Fruit fly (Drosophila melanogaster) whole organism, wandering third instar larva: ENCODE data around the gene Tango9.
A peak's percentile ranks its signal among the peaks of the same experiment; 100 is the strongest.

ENCODE experiments used
- Abd-B ChIP-seq: fragments of >200 bp; optimal IDR thresholded peaks from 2 replicates; lab custom pipeline; 2017; ENCODE audit warnings: missing biosample characterization, missing genetic modification characterization
- CG32264 ChIP-seq: fragments of 200-800 bp; sonication (Bioruptor generic); optimal IDR thresholded peaks from 2 replicates; lab custom pipeline; 2016; ENCODE audit warnings: missing biosample characterization, missing genetic modification characterization
- CrebA ChIP-seq: fragments of 200-800 bp; sonication (Bioruptor generic); optimal IDR thresholded peaks from 2 replicates; lab custom pipeline; 2016; ENCODE audit warnings: missing biosample characterization, mild to moderate bottlenecking, missing genetic modification characterization, borderline replicate concordance
- Dfd ChIP-seq: fragments of >200 bp; optimal IDR thresholded peaks from 2 replicates; lab custom pipeline; 2017; ENCODE audit warnings: missing biosample characterization, missing genetic modification characterization
- Dif ChIP-seq: fragments of 200-275, 200-300 bp; sonication (Bioruptor generic); optimal IDR thresholded peaks from 2 replicates; lab custom pipeline; 2018; ENCODE audit warnings: missing biosample characterization, missing genetic modification characterization; ENCODE audit not compliant: partially characterized antibody
- GATAd ChIP-seq: sonication (Bioruptor generic); optimal IDR thresholded peaks from 2 replicates; lab custom pipeline; 2016; ENCODE audit warnings: missing biosample characterization, missing genetic modification characterization
- Hnf4 ChIP-seq: fragments of 200-800 bp; sonication (Bioruptor generic); optimal IDR thresholded peaks from 2 replicates; lab custom pipeline; 2016; ENCODE audit warnings: missing biosample characterization, mild to moderate bottlenecking, missing genetic modification characterization
- Hr78 ChIP-seq: fragments of >200 bp; optimal IDR thresholded peaks from 2 replicates; lab custom pipeline; 2017; ENCODE audit warnings: missing biosample characterization, missing genetic modification characterization
- Hr83 ChIP-seq: fragments of 200-300 bp; sonication (Bioruptor generic); optimal IDR thresholded peaks from 2 replicates; lab custom pipeline; 2016; ENCODE audit warnings: missing biosample characterization, mild to moderate bottlenecking, missing genetic modification characterization, moderate library complexity; ENCODE audit not compliant: poor library complexity, severe bottlenecking
- Jra ChIP-seq: sonication (Bioruptor generic); optimal IDR thresholded peaks from 2 replicates; lab custom pipeline; 2016; ENCODE audit warnings: missing biosample characterization, missing genetic modification characterization
- Mio ChIP-seq: sonication (Bioruptor generic); optimal IDR thresholded peaks from 2 replicates; lab custom pipeline; 2016; ENCODE audit warnings: missing biosample characterization, missing genetic modification characterization
- Myc ChIP-seq: fragments of >200 bp; optimal IDR thresholded peaks from 2 replicates; lab custom pipeline; 2017
- N ChIP-seq: fragments of >200 bp; optimal IDR thresholded peaks from 2 replicates; lab custom pipeline; 2018; ENCODE audit warnings: missing biosample characterization, missing external identifiers, missing genetic modification characterization
- Rel ChIP-seq, 2 experiments: fragments of 200-800 bp; sonication (Bioruptor generic) in 1 of 2; optimal IDR thresholded peaks; 2 replicates in 1 of 2; 3 replicates in 1 of 2; lab custom pipeline; 2016 to 2019; ENCODE audit warnings: mild to moderate bottlenecking in 2 of 2, missing biosample characterization in 2 of 2, missing genetic modification characterization in 2 of 2, moderate library complexity in 1 of 2
- Vsx2 ChIP-seq: fragments of 200-300, 225-300 bp; sonication (Bioruptor generic); optimal IDR thresholded peaks from 2 replicates; lab custom pipeline; 2018; ENCODE audit warnings: missing biosample characterization, missing genetic modification characterization; ENCODE audit not compliant: partially characterized antibody
- brk ChIP-seq: fragments of 200-800 bp; sonication (Bioruptor generic); optimal IDR thresholded peaks from 2 replicates; lab custom pipeline; 2016; ENCODE audit warnings: missing biosample characterization, mild to moderate bottlenecking, missing genetic modification characterization
- dl ChIP-seq, 2 experiments: fragments of 175-275, 200-275 bp in 1 of 2; fragments of 200-275 bp in 1 of 2; sonication (Bioruptor generic); optimal IDR thresholded peaks; lab custom pipeline; 2018; ENCODE audit warnings: mild to moderate bottlenecking in 2 of 2, missing biosample characterization in 2 of 2, missing genetic modification characterization in 2 of 2, moderate library complexity in 2 of 2; ENCODE audit not compliant: partially characterized antibody in 2 of 2, insufficient read depth in 1 of 2
- dmrt93B ChIP-seq: fragments of 200-800 bp; sonication (Bioruptor generic); optimal IDR thresholded peaks from 2 replicates; lab custom pipeline; 2018; ENCODE audit warnings: missing biosample characterization, mild to moderate bottlenecking, missing genetic modification characterization
- dsf ChIP-seq: sonication (Bioruptor generic); optimal IDR thresholded peaks from 2 replicates; lab custom pipeline; 2016; ENCODE audit warnings: missing biosample characterization, missing genetic modification characterization, borderline replicate concordance
- foxo ChIP-seq, 2 experiments: fragments of 200-800 bp; sonication (Bioruptor generic); optimal IDR thresholded peaks; 2 replicates in 1 of 2; 3 replicates in 1 of 2; lab custom pipeline; 2016 to 2017; ENCODE audit warnings: missing biosample characterization in 2 of 2, missing genetic modification characterization in 2 of 2
- fru ChIP-seq: fragments of 200-800 bp; sonication (Bioruptor generic); optimal IDR thresholded peaks from 3 replicates; lab custom pipeline; 2016; ENCODE audit warnings: missing biosample characterization, mild to moderate bottlenecking, missing genetic modification characterization
- h ChIP-seq: fragments of 200-800 bp; sonication (Bioruptor generic); optimal IDR thresholded peaks from 3 replicates; lab custom pipeline; 2016; ENCODE audit warnings: missing biosample characterization, mild to moderate bottlenecking, missing genetic modification characterization
- jim ChIP-seq: fragments of 175-275, 200-325 bp; sonication (Bioruptor generic); optimal IDR thresholded peaks from 2 replicates; lab custom pipeline; 2016; ENCODE audit warnings: missing biosample characterization, mild to moderate bottlenecking, missing genetic modification characterization
- pan ChIP-seq: fragments of >200 bp; optimal IDR thresholded peaks from 2 replicates; lab custom pipeline; 2017
- psq ChIP-seq: fragments of 200-800 bp; sonication (Bioruptor generic); optimal IDR thresholded peaks from 3 replicates; lab custom pipeline; 2017; ENCODE audit warnings: missing biosample characterization, mild to moderate bottlenecking, missing genetic modification characterization, moderate library complexity
- sage ChIP-seq: fragments of 200-800 bp; sonication (Bioruptor generic); optimal IDR thresholded peaks from 2 replicates; lab custom pipeline; 2016; ENCODE audit warnings: missing biosample characterization, mild to moderate bottlenecking, missing genetic modification characterization
- sv ChIP-seq: fragments of 200-800 bp; sonication (Bioruptor generic); optimal IDR thresholded peaks from 3 replicates; lab custom pipeline; 2016; ENCODE audit warnings: missing biosample characterization, missing genetic modification characterization
- tai ChIP-seq: sonication (Bioruptor generic); optimal IDR thresholded peaks from 2 replicates; lab custom pipeline; 2016; ENCODE audit warnings: missing biosample characterization, missing genetic modification characterization

Gene Tango9

dm6 chr3R:11991538-11992164 is 16.9 kb upstream of the Tango9 start:
- no peak for TF ChIP-seq fru (GFP tag; lab: Kevin White, UChicago)
- no peak for TF ChIP-seq dmrt93B
- TF ChIP-seq Rel (GFP tag; optimal IDR thresholded peaks at IDR 0.05; lab: Kevin White, UChicago): no peak
- peak; percentile 59 for TF ChIP-seq Rel (tag; optimal IDR thresholded peaks at IDR 0.05; lab: Kevin White, UChicago)
- no peak for TF ChIP-seq GATAd (GFP tag; lab: Kevin White, UChicago)
- TF ChIP-seq pan (lab: Kevin White, UChicago): no peak
- no peak for TF ChIP-seq CG32264 (GFP tag; lab: Kevin White, UChicago)
- no peak for TF ChIP-seq brk (GFP tag; lab: Kevin White, UChicago)
- no peak for TF ChIP-seq Mio (GFP tag; lab: Kevin White, UChicago)
- TF ChIP-seq, all 38 proteins: peak for 1

dm6 chr3R:11989996-11990395 is 15.3 kb upstream of the Tango9 start:
- TF ChIP-seq dsf (GFP tag; lab: Kevin White, UChicago): no peak
- no peak for TF ChIP-seq dmrt93B
- no peak for TF ChIP-seq GATAd (GFP tag; lab: Kevin White, UChicago)
- TF ChIP-seq Abd-B (GFP tag; lab: Kevin White, UChicago): no peak
- no peak for TF ChIP-seq Dfd (GFP tag; lab: Kevin White, UChicago)
- TF ChIP-seq Rel (GFP tag; optimal IDR thresholded peaks at IDR 0.05; lab: Kevin White, UChicago): no peak
- TF ChIP-seq Rel (tag; optimal IDR thresholded peaks at IDR 0.05; lab: Kevin White, UChicago): no peak
- TF ChIP-seq CrebA (GFP tag; lab: Kevin White, UChicago): no peak
- no peak for TF ChIP-seq Dif
- no peak for TF ChIP-seq jim (GFP tag; lab: Kevin White, UChicago)
- no peak for TF ChIP-seq sage (GFP tag; lab: Kevin White, UChicago)
- no peak for TF ChIP-seq psq (GFP tag; lab: Kevin White, UChicago)
- TF ChIP-seq Myc (lab: Kevin White, UChicago): no peak
- TF ChIP-seq foxo (GFP tag; optimal IDR thresholded peaks at IDR 0.05; lab: Kevin White, UChicago): no peak
- no peak for TF ChIP-seq Hr78 (GFP tag; lab: Kevin White, UChicago)
- no peak for TF ChIP-seq Vsx2 (GFP tag; lab: Kevin White, UChicago)
- TF ChIP-seq, all 38 proteins: peak for 0

dm6 chr3R:11989206-11989605 is 14.5 kb upstream of the Tango9 start:
- TF ChIP-seq jim (GFP tag; lab: Kevin White, UChicago) (no peak), Rel (GFP tag; optimal IDR thresholded peaks at IDR 0.05; lab: Kevin White, UChicago) (no peak), Rel (tag; optimal IDR thresholded peaks at IDR 0.05; lab: Kevin White, UChicago) (no peak), fru (GFP tag; lab: Kevin White, UChicago) (no peak), Hnf4 (GFP tag; lab: Kevin White, UChicago) (no peak), brk (GFP tag; lab: Kevin White, UChicago) (no peak), tai (GFP tag; lab: Kevin White, UChicago) (no peak)
- TF ChIP-seq, all 38 proteins: peak for 0

DNA sequence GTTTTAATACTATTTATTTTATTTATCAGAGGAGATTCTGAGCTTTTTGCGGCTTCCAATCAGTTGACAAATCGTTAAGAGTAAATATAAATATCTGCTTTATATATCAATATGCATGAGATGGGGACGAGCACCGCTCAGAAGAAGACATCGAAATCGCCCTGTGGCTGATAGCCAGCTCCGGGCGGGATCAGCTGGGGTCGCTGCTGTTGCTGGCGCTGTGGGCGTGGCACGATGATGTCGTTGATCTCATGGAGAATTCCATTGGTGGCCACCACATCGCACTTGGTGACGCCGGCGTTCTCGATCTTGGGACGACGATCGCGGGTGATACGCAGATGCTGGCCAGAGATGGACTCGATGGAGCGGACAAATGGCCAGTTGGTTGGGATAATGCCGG is 10.2 kb upstream of the Tango9 start:
- TF ChIP-seq Dif: peak; percentile 48
- no peak for TF ChIP-seq Mio (GFP tag; lab: Kevin White, UChicago)

- TF ChIP-seq sage (GFP tag; lab: Kevin White, UChicago): peak; percentile 16
- no peak for TF ChIP-seq N (GFP tag; lab: Kevin White, UChicago)
Observed at dm6 chr3R:11984441-11984840, 9.7 kb upstream of the Tango9 start, which contains the start of gene CG3397. Gene CG3397, minus strand, starts transcription at chr3R:11984541.

- TF ChIP-seq Myc (lab: Kevin White, UChicago): no peak
- TF ChIP-seq CrebA (GFP tag; lab: Kevin White, UChicago): peak; percentile 21
Observed at dm6 chr3R:11982547-11982946, 7.8 kb upstream of the Tango9 start.

DNA sequence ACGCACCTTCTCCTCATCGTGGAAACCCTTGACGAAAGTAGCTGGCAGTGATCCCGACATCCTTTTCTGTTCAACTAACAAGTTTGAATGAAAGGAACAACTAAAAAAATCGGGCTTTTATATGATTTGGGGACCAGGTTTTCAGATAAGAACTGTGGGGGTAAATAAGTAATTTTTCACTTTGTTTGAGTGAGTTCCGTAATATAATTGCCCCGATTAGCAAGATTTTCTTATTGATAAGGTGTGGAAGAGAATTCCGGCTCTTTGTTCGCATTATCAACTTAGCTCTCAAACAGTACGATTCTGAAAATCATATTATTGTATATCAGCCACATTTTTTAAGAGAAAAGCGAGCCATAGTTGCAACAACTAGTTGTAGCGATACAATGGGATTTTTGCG is 7.3 kb upstream of the Tango9 start, which contains the start of gene CG12224:
Gene CG12224, minus strand, starts transcription at position 101 of the 400 bp plus-strand sequence.
- TF ChIP-seq pan (lab: Kevin White, UChicago) (no peak), h (GFP tag; lab: Kevin White, UChicago) (no peak), fru (GFP tag; lab: Kevin White, UChicago) (no peak), sv (no peak), Rel (GFP tag; optimal IDR thresholded peaks at IDR 0.05; lab: Kevin White, UChicago) (no peak), Rel (tag; optimal IDR thresholded peaks at IDR 0.05; lab: Kevin White, UChicago) (no peak), dl (GFP tag; optimal IDR thresholded peaks at IDR 0.05; lab: Kevin White, UChicago; ENCODE audit: insufficient read depth in 1 of 2, partially characterized antibody in 2 of 2) (no peak), Jra (GFP tag; lab: Kevin White, UChicago) (no peak), Hr83 (GFP tag; lab: Kevin White, UChicago) (no peak)
- TF ChIP-seq, all 38 proteins: peak for 0
